Fruit fly (Drosophila melanogaster) whole organism, wandering third instar larva: Measurements from ENCODE around the gene mtrm.

Experiments used
- Abd-B ChIP-seq: fragments of >200 bp; optimal IDR thresholded peaks from 2 replicates; lab custom pipeline; 2017; ENCODE audit warnings: missing biosample characterization, missing genetic modification characterization
- CG32264 ChIP-seq: fragments of 200-800 bp; sonication (Bioruptor generic); optimal IDR thresholded peaks from 2 replicates; lab custom pipeline; 2016; ENCODE audit warnings: missing biosample characterization, missing genetic modification characterization
- CG9705 ChIP-seq: fragments of 200-800 bp; sonication (Bioruptor generic); optimal IDR thresholded peaks from 2 replicates; lab custom pipeline; 2018; ENCODE audit warnings: missing biosample characterization, mild to moderate bottlenecking, missing genetic modification characterization
- CrebA ChIP-seq: fragments of 200-800 bp; sonication (Bioruptor generic); optimal IDR thresholded peaks from 2 replicates; lab custom pipeline; 2016; ENCODE audit warnings: missing biosample characterization, mild to moderate bottlenecking, missing genetic modification characterization, borderline replicate concordance
- Dfd ChIP-seq: fragments of >200 bp; optimal IDR thresholded peaks from 2 replicates; lab custom pipeline; 2017; ENCODE audit warnings: missing biosample characterization, missing genetic modification characterization
- Dif ChIP-seq: fragments of 200-275, 200-300 bp; sonication (Bioruptor generic); optimal IDR thresholded peaks from 2 replicates; lab custom pipeline; 2018; ENCODE audit warnings: missing biosample characterization, missing genetic modification characterization; ENCODE audit not compliant: partially characterized antibody
- GATAd ChIP-seq: sonication (Bioruptor generic); optimal IDR thresholded peaks from 2 replicates; lab custom pipeline; 2016; ENCODE audit warnings: missing biosample characterization, missing genetic modification characterization
- HLH106 ChIP-seq: fragments of 200-800 bp; optimal IDR thresholded peaks from 3 replicates; lab custom pipeline; 2019; ENCODE audit warnings: missing biosample characterization, mild to moderate bottlenecking, missing genetic modification characterization, moderate library complexity
- Hnf4 ChIP-seq: fragments of 200-800 bp; sonication (Bioruptor generic); optimal IDR thresholded peaks from 2 replicates; lab custom pipeline; 2016; ENCODE audit warnings: missing biosample characterization, mild to moderate bottlenecking, missing genetic modification characterization
- Hr78 ChIP-seq: fragments of >200 bp; optimal IDR thresholded peaks from 2 replicates; lab custom pipeline; 2017; ENCODE audit warnings: missing biosample characterization, missing genetic modification characterization
- Hr83 ChIP-seq: fragments of 200-300 bp; sonication (Bioruptor generic); optimal IDR thresholded peaks from 2 replicates; lab custom pipeline; 2016; ENCODE audit warnings: missing biosample characterization, mild to moderate bottlenecking, missing genetic modification characterization, moderate library complexity; ENCODE audit not compliant: poor library complexity, severe bottlenecking
- Jra ChIP-seq: sonication (Bioruptor generic); optimal IDR thresholded peaks from 2 replicates; lab custom pipeline; 2016; ENCODE audit warnings: missing biosample characterization, missing genetic modification characterization
- Mio ChIP-seq: sonication (Bioruptor generic); optimal IDR thresholded peaks from 2 replicates; lab custom pipeline; 2016; ENCODE audit warnings: missing biosample characterization, missing genetic modification characterization
- Myc ChIP-seq: fragments of >200 bp; optimal IDR thresholded peaks from 2 replicates; lab custom pipeline; 2017
- N ChIP-seq: fragments of >200 bp; optimal IDR thresholded peaks from 2 replicates; lab custom pipeline; 2018; ENCODE audit warnings: missing biosample characterization, missing external identifiers, missing genetic modification characterization
- OdsH ChIP-seq: fragments of 200-800 bp; sonication (Bioruptor generic); optimal IDR thresholded peaks from 2 replicates; lab custom pipeline; 2016; ENCODE audit warnings: missing biosample characterization, mild to moderate bottlenecking, missing genetic modification characterization
- Rel ChIP-seq, 2 experiments: fragments of 200-800 bp; sonication (Bioruptor generic) in 1 of 2; optimal IDR thresholded peaks; 2 replicates in 1 of 2; 3 replicates in 1 of 2; lab custom pipeline; 2016 to 2019; ENCODE audit warnings: mild to moderate bottlenecking in 2 of 2, missing biosample characterization in 2 of 2, missing genetic modification characterization in 2 of 2, moderate library complexity in 1 of 2
- Sp1 ChIP-seq: fragments of 200-800 bp; sonication (Bioruptor generic); optimal IDR thresholded peaks from 3 replicates; lab custom pipeline; 2019; ENCODE audit warnings: missing biosample characterization, mild to moderate bottlenecking, missing genetic modification characterization, moderate library complexity
- Vsx2 ChIP-seq: fragments of 200-300, 225-300 bp; sonication (Bioruptor generic); optimal IDR thresholded peaks from 2 replicates; lab custom pipeline; 2018; ENCODE audit warnings: missing biosample characterization, missing genetic modification characterization; ENCODE audit not compliant: partially characterized antibody
- br ChIP-seq: fragments of 200-800 bp; sonication (Bioruptor generic); optimal IDR thresholded peaks from 2 replicates; lab custom pipeline; 2016; ENCODE audit warnings: missing biosample characterization, missing genetic modification characterization
- brk ChIP-seq: fragments of 200-800 bp; sonication (Bioruptor generic); optimal IDR thresholded peaks from 2 replicates; lab custom pipeline; 2016; ENCODE audit warnings: missing biosample characterization, mild to moderate bottlenecking, missing genetic modification characterization
- dl ChIP-seq, 2 experiments: fragments of 175-275, 200-275 bp in 1 of 2; fragments of 200-275 bp in 1 of 2; sonication (Bioruptor generic); optimal IDR thresholded peaks; lab custom pipeline; 2018; ENCODE audit warnings: mild to moderate bottlenecking in 2 of 2, missing biosample characterization in 2 of 2, missing genetic modification characterization in 2 of 2, moderate library complexity in 2 of 2; ENCODE audit not compliant: partially characterized antibody in 2 of 2, insufficient read depth in 1 of 2
- dmrt93B ChIP-seq: fragments of 200-800 bp; sonication (Bioruptor generic); optimal IDR thresholded peaks from 2 replicates; lab custom pipeline; 2018; ENCODE audit warnings: missing biosample characterization, mild to moderate bottlenecking, missing genetic modification characterization
- dsf ChIP-seq: sonication (Bioruptor generic); optimal IDR thresholded peaks from 2 replicates; lab custom pipeline; 2016; ENCODE audit warnings: missing biosample characterization, missing genetic modification characterization, borderline replicate concordance
- ey ChIP-seq: fragments of 200-800 bp; sonication (Bioruptor generic); optimal IDR thresholded peaks from 2 replicates; lab custom pipeline; 2016; ENCODE audit warnings: missing biosample characterization, missing genetic modification characterization
- foxo ChIP-seq, 2 experiments: fragments of 200-800 bp; sonication (Bioruptor generic); optimal IDR thresholded peaks; 2 replicates in 1 of 2; 3 replicates in 1 of 2; lab custom pipeline; 2016 to 2017; ENCODE audit warnings: missing biosample characterization in 2 of 2, missing genetic modification characterization in 2 of 2
- fru ChIP-seq: fragments of 200-800 bp; sonication (Bioruptor generic); optimal IDR thresholded peaks from 3 replicates; lab custom pipeline; 2016; ENCODE audit warnings: missing biosample characterization, mild to moderate bottlenecking, missing genetic modification characterization
- h ChIP-seq: fragments of 200-800 bp; sonication (Bioruptor generic); optimal IDR thresholded peaks from 3 replicates; lab custom pipeline; 2016; ENCODE audit warnings: missing biosample characterization, mild to moderate bottlenecking, missing genetic modification characterization
- jim ChIP-seq: fragments of 175-275, 200-325 bp; sonication (Bioruptor generic); optimal IDR thresholded peaks from 2 replicates; lab custom pipeline; 2016; ENCODE audit warnings: missing biosample characterization, mild to moderate bottlenecking, missing genetic modification characterization
- lola ChIP-seq: fragments of >200 bp; optimal IDR thresholded peaks from 2 replicates; lab custom pipeline; 2017; ENCODE audit warnings: missing biosample characterization, missing genetic modification characterization
- pan ChIP-seq: fragments of >200 bp; optimal IDR thresholded peaks from 2 replicates; lab custom pipeline; 2017
- psq ChIP-seq: fragments of 200-800 bp; sonication (Bioruptor generic); optimal IDR thresholded peaks from 3 replicates; lab custom pipeline; 2017; ENCODE audit warnings: missing biosample characterization, mild to moderate bottlenecking, missing genetic modification characterization, moderate library complexity
- rgr ChIP-seq: fragments of 200-800 bp; sonication (Bioruptor generic); optimal IDR thresholded peaks from 3 replicates; lab custom pipeline; 2016; ENCODE audit warnings: missing biosample characterization, mild to moderate bottlenecking, missing genetic modification characterization
- sage ChIP-seq: fragments of 200-800 bp; sonication (Bioruptor generic); optimal IDR thresholded peaks from 2 replicates; lab custom pipeline; 2016; ENCODE audit warnings: missing biosample characterization, mild to moderate bottlenecking, missing genetic modification characterization
- sv ChIP-seq: fragments of 200-800 bp; sonication (Bioruptor generic); optimal IDR thresholded peaks from 3 replicates; lab custom pipeline; 2016; ENCODE audit warnings: missing biosample characterization, missing genetic modification characterization
- tai ChIP-seq: sonication (Bioruptor generic); optimal IDR thresholded peaks from 2 replicates; lab custom pipeline; 2016; ENCODE audit warnings: missing biosample characterization, missing genetic modification characterization
- usp ChIP-seq: fragments of >200 bp; optimal IDR thresholded peaks from 2 replicates; lab custom pipeline; 2017; ENCODE audit warnings: missing biosample characterization, missing genetic modification characterization
- woc ChIP-seq: sonication (Bioruptor generic); optimal IDR thresholded peaks from 2 replicates; lab custom pipeline; 2016; ENCODE audit warnings: missing biosample characterization, mild to moderate bottlenecking, missing genetic modification characterization

Gene mtrm

DNA sequence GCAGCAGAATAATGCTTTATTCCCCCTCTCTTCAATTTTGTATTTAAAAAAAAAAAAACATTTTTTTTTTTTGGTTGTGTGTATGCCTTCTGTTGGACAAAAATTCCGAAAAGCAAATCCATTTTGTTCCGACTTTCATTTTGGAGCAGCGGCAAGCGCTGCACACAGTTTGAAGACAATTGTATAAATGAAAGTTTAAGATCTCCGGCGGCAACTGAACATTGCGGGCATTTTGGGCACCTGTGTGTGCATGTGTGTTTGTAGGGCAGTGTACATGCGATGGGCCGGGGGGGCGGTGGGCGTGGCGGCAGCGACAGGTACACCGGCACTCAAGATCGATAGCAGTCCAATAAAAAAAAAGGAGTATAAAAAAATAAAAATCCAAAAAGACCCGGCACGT, 43.4 kb upstream of the mtrm start:
- peak; percentile 7 for TF ChIP-seq Sp1 (GFP tag; lab: Kevin White, UChicago)
- no peak for TF ChIP-seq CG9705 (GFP tag; lab: Kevin White, UChicago)
- TF ChIP-seq, all 38 proteins: peak for 1

DNA sequence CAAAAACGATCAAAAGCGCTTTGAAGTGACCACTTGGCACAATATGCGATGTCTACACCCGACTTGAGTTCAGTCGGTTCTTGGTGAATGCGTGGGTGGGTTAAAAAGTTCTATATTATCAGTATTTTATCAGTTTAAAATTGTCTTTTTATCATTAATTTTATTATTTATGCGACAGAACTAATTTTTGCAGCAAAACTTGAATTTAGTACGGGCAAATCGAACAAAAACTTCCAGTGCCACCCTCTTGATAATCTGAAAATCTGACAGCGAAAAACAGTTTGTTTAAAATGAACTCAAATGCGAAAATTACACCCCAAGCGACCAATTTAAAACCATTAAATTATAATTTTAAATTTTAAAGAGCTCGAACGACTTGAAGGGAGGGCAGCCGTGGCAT, 41.9 kb upstream of the mtrm start:
- TF ChIP-seq ey (GFP tag; lab: Kevin White, UChicago) (peak; percentile 50), rgr (GFP tag; lab: Kevin White, UChicago) (peak; percentile 59), OdsH (GFP tag; lab: Kevin White, UChicago) (peak; percentile 45), Abd-B (GFP tag; lab: Kevin White, UChicago) (no peak), Dfd (no peak), jim (GFP tag; lab: Kevin White, UChicago) (no peak), Rel (GFP tag; optimal IDR thresholded peaks at IDR 0.05; lab: Kevin White, UChicago) (no peak), Rel (tag; optimal IDR thresholded peaks at IDR 0.05; lab: Kevin White, UChicago) (peak; percentile 37), Jra (no peak), woc (GFP tag; lab: Kevin White, UChicago) (peak; percentile 53), Myc (lab: Kevin White, UChicago) (no peak), Dif (GFP tag; lab: Kevin White, UChicago) (no peak), Hr78 (GFP tag; lab: Kevin White, UChicago) (no peak), CG32264 (GFP tag; lab: Kevin White, UChicago) (peak; percentile 44), foxo (GFP tag; optimal IDR thresholded peaks at IDR 0.05; lab: Kevin White, UChicago) (peak in 1 of 2 experiments; percentile 53), Vsx2 (GFP tag; lab: Kevin White, UChicago) (no peak), dmrt93B (GFP tag; lab: Kevin White, UChicago) (peak; percentile 23), br (GFP tag; lab: Kevin White, UChicago) (peak; percentile 49), Mio (GFP tag; lab: Kevin White, UChicago) (no peak), GATAd (GFP tag; lab: Kevin White, UChicago) (no peak), Hr83 (no peak), usp (GFP tag; lab: Kevin White, UChicago) (no peak), pan (lab: Kevin White, UChicago) (no peak), CrebA (GFP tag; lab: Kevin White, UChicago) (peak; percentile 20), h (GFP tag; lab: Kevin White, UChicago) (peak; percentile 73), lola (no peak), sv (GFP tag; lab: Kevin White, UChicago) (no peak), fru (GFP tag; lab: Kevin White, UChicago) (peak; percentile 54), N (GFP tag; lab: Kevin White, UChicago) (no peak), tai (GFP tag; lab: Kevin White, UChicago) (no peak), CG9705 (GFP tag; lab: Kevin White, UChicago) (peak; percentile 52), Hnf4 (peak; percentile 5), sage (peak; percentile 46), psq (peak; percentile 51), Sp1 (GFP tag; lab: Kevin White, UChicago) (peak; percentile 78), HLH106 (tag; lab: Kevin White, UChicago) (peak; percentile 77), brk (GFP tag; lab: Kevin White, UChicago) (no peak), dsf (GFP tag; lab: Kevin White, UChicago) (no peak), dl (GFP tag; optimal IDR thresholded peaks at IDR 0.05; lab: Kevin White, UChicago; ENCODE audit: insufficient read depth in 1 of 2, partially characterized antibody in 2 of 2) (no peak)

DNA sequence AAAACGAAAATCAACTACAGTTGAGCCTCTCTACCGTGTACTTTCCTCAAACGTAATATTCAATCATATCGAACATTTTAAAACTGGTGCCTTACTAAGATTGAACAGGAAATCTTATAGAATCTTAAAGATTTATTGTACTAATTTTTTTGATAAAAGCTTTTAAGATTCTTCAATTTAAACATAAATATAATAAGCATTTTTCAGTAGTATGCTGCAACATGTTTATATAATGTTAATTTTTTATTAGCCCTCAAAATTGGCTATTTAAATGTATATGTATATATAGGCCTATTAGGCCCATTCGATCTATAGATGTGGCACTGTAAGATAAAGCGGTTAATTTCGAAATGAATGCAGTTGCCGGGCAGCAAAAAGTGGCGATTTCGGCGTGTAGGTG, 41.3 kb upstream of the mtrm start:
- no peak for TF ChIP-seq dmrt93B (GFP tag; lab: Kevin White, UChicago)
- TF ChIP-seq Dif (GFP tag; lab: Kevin White, UChicago) = no peak
- TF ChIP-seq CG32264 (GFP tag; lab: Kevin White, UChicago) = no peak
- TF ChIP-seq Hnf4 = no peak
- TF ChIP-seq Myc (lab: Kevin White, UChicago) = no peak
- TF ChIP-seq psq = no peak
- TF ChIP-seq sv (GFP tag; lab: Kevin White, UChicago) = no peak
- TF ChIP-seq sage = no peak
- no peak for TF ChIP-seq CrebA (GFP tag; lab: Kevin White, UChicago)
- TF ChIP-seq rgr (GFP tag; lab: Kevin White, UChicago) = no peak
- no peak for TF ChIP-seq CG9705 (GFP tag; lab: Kevin White, UChicago)
- no peak for TF ChIP-seq Hr78 (GFP tag; lab: Kevin White, UChicago)
- TF ChIP-seq lola = no peak
- TF ChIP-seq brk (GFP tag; lab: Kevin White, UChicago) = no peak
